Worm (Caenorhabditis elegans) whole organism, L4 larva: ENCODE data around the gene T06C10.3.
A peak's percentile ranks its signal among the peaks of the same experiment; 100 is the strongest.

ENCODE experiments used
- F26F4.8 ChIP-seq: fragments of 200-800 bp; sonication (Bioruptor generic); conservative IDR thresholded peaks from 2 replicates; pipeline ENCODE4 v1.3.6; 2022; ENCODE audit warnings: missing genetic modification characterization, missing compliant biosample characterization
- F44E2.7 ChIP-seq: fragments of 200-800 bp; sonication (Bioruptor generic); IDR thresholded peaks from 2 replicates; pipeline ENCODE4 v2.1.2; 2022; ENCODE audit warnings: missing genetic modification characterization, missing compliant biosample characterization
- R02D3.7 ChIP-seq: fragments of 150-350 bp; sonication (generic microtip); optimal IDR thresholded peaks from 3 replicates; lab custom pipeline; 2014; ENCODE audit warnings: missing biosample characterization, missing genetic modification characterization
- T20F7.1 ChIP-seq: fragments of 200-800 bp; sonication (Bioruptor generic); optimal IDR thresholded peaks from 2 replicates; lab custom pipeline; 2018; ENCODE audit warnings: mild to moderate bottlenecking, missing genetic modification characterization, missing compliant biosample characterization
- T26A8.4 ChIP-seq: fragments of 200-800 bp; sonication (Bioruptor generic); IDR thresholded peaks from 2 replicates; pipeline ENCODE4 v1.3.6; 2022; ENCODE audit warnings: missing genetic modification characterization, missing compliant biosample characterization
- aha-1 ChIP-seq: fragments of 150-350 bp; peaks from one replicate; lab custom pipeline; 2014; ENCODE audit warnings: missing biosample characterization, missing genetic modification characterization
- aly-2 ChIP-seq: sonication (generic microtip); optimal IDR thresholded peaks from 2 replicates; lab custom pipeline; 2018; ENCODE audit warnings: missing biosample characterization, missing genetic modification characterization
- attf-4 ChIP-seq: sonication (generic microtip); optimal IDR thresholded peaks from 3 replicates; lab custom pipeline; 2017; ENCODE audit warnings: missing biosample characterization, missing genetic modification characterization
- ceh-44 ChIP-seq: fragments of 200-800 bp; sonication (Bioruptor generic); IDR thresholded peaks from 2 replicates; pipeline ENCODE4 v1.3.6; 2022; ENCODE audit warnings: missing genetic modification reagents, missing genetic modification characterization, missing compliant biosample characterization
- ceh-62 ChIP-seq: sonication (generic microtip); optimal IDR thresholded peaks from 2 replicates; lab custom pipeline; 2017; ENCODE audit warnings: missing biosample characterization, missing genetic modification characterization
- ces-1 ChIP-seq: fragments of 150-350 bp; sonication (generic microtip); optimal IDR thresholded peaks from 4 replicates; lab custom pipeline; 2014; ENCODE audit warnings: missing biosample characterization, missing genetic modification reagents, missing genetic modification characterization
- daf-12 ChIP-seq: fragments of 150-350 bp; optimal IDR thresholded peaks from 2 replicates; lab custom pipeline; 2014; ENCODE audit warnings: missing biosample characterization, missing genetic modification reagents, missing genetic modification characterization
- daf-16 ChIP-seq, 3 experiments: sonication (generic microtip); optimal IDR thresholded peaks; 2 replicates each; lab custom pipeline; 2016 to 2017; ENCODE audit warnings: missing genetic modification characterization in 3 of 3, missing genetic modification reagents in 3 of 3, mild to moderate bottlenecking in 2 of 3, missing compliant biosample characterization in 2 of 3, missing biosample characterization in 1 of 3, moderate library complexity in 1 of 3
- daf-19 ChIP-seq: fragments of 200-800 bp; sonication (Bioruptor generic); conservative IDR thresholded peaks from 2 replicates; pipeline ENCODE4 v1.3.6; 2022; ENCODE audit warnings: missing genetic modification characterization, missing compliant biosample characterization
- dmd-6 ChIP-seq: fragments of 200-800 bp; sonication (Bioruptor generic); IDR thresholded peaks from 2 replicates; pipeline ENCODE4 v1.3.6; 2022; ENCODE audit warnings: missing genetic modification reagents, missing genetic modification characterization, missing compliant biosample characterization
- dmd-9 ChIP-seq: fragments of 200-800 bp; sonication (Bioruptor generic); IDR thresholded peaks from 2 replicates; pipeline ENCODE4 v1.3.6; 2022; ENCODE audit warnings: missing genetic modification reagents, missing genetic modification characterization, missing compliant biosample characterization
- duxl-1 ChIP-seq: sonication (generic microtip); optimal IDR thresholded peaks from 2 replicates; lab custom pipeline; 2016; ENCODE audit warnings: mild to moderate bottlenecking, missing genetic modification characterization, moderate library complexity, missing compliant biosample characterization; ENCODE audit not compliant: poor library complexity
- dve-1 ChIP-seq: sonication (generic microtip); optimal IDR thresholded peaks from 2 replicates; lab custom pipeline; 2017; ENCODE audit warnings: antibody characterized with exemption, mild to moderate bottlenecking, missing genetic modification characterization, missing compliant biosample characterization; ENCODE audit not compliant: insufficient read depth
- fkh-10 ChIP-seq: fragments of 150-350 bp; optimal IDR thresholded peaks from 2 replicates; lab custom pipeline; 2014; ENCODE audit warnings: missing biosample characterization, missing genetic modification reagents, missing genetic modification characterization
- fos-1 ChIP-seq: fragments of 150-350 bp; optimal IDR thresholded peaks from 2 replicates; lab custom pipeline; 2014; ENCODE audit warnings: missing biosample characterization, missing genetic modification characterization
- hif-1 ChIP-seq, 2 experiments: sonication (generic microtip); optimal IDR thresholded peaks; 2 replicates each; lab custom pipeline; 2016 to 2017; ENCODE audit warnings: missing compliant biosample characterization in 2 of 2, missing genetic modification characterization in 2 of 2, missing genetic modification reagents in 2 of 2, missing genotype in 2 of 2, mild to moderate bottlenecking in 1 of 2
- hlh-11 ChIP-seq: fragments of 200-800 bp; sonication (Bioruptor generic); optimal IDR thresholded peaks from 2 replicates; lab custom pipeline; 2018; ENCODE audit warnings: mild to moderate bottlenecking, missing genetic modification characterization, missing compliant biosample characterization
- hlh-30 ChIP-seq: sonication (generic microtip); optimal IDR thresholded peaks from 2 replicates; lab custom pipeline; 2017; ENCODE audit warnings: antibody characterized with exemption, mild to moderate bottlenecking, missing genetic modification characterization, missing compliant biosample characterization; ENCODE audit not compliant: insufficient read depth
- hmg-1.1 ChIP-seq: fragments of 200-800 bp; sonication (Bioruptor generic); IDR thresholded peaks from 2 replicates; pipeline ENCODE4 v1.3.6; 2022; ENCODE audit warnings: missing genetic modification reagents, missing genetic modification characterization, missing compliant biosample characterization
- jun-1 ChIP-seq: fragments of 150-350 bp; optimal IDR thresholded peaks from 2 replicates; lab custom pipeline; 2014; ENCODE audit warnings: missing biosample characterization, missing genetic modification reagents, missing genetic modification characterization
- lin-1 ChIP-seq: fragments of 200-800 bp; sonication (Bioruptor generic); IDR thresholded peaks from 2 replicates; pipeline ENCODE4 v1.3.6; 2022; ENCODE audit warnings: missing genetic modification reagents, missing genetic modification characterization, missing compliant biosample characterization
- lsy-2 ChIP-seq, 2 experiments: fragments of 150-350 bp in 1 of 2; sonication (generic microtip) in 1 of 2; optimal IDR thresholded peaks; 2 replicates each; lab custom pipeline; 2014 to 2017; ENCODE audit warnings: missing biosample characterization in 2 of 2, missing genetic modification characterization in 2 of 2
- mdl-1 ChIP-seq, 2 experiments: fragments of 150-350 bp in 1 of 2; sonication (generic microtip) in 1 of 2; optimal IDR thresholded peaks; 2 replicates each; lab custom pipeline; 2014 to 2017; ENCODE audit warnings: missing biosample characterization in 2 of 2, missing genetic modification characterization in 2 of 2
- mep-1 ChIP-seq: fragments of 150-350 bp; sonication (generic microtip); optimal IDR thresholded peaks from 3 replicates; lab custom pipeline; 2014; ENCODE audit warnings: missing biosample characterization, missing genetic modification characterization
- nhr-102 ChIP-seq: sonication (generic microtip); optimal IDR thresholded peaks from 2 replicates; lab custom pipeline; 2016; ENCODE audit warnings: mild to moderate bottlenecking, missing genetic modification characterization, moderate library complexity, missing compliant biosample characterization
- nhr-11 ChIP-seq: fragments of 150-350 bp; optimal IDR thresholded peaks from 2 replicates; lab custom pipeline; 2014; ENCODE audit warnings: missing biosample characterization, missing genetic modification characterization
- nhr-25 ChIP-seq: sonication (generic microtip); optimal IDR thresholded peaks from 2 replicates; lab custom pipeline; 2017; ENCODE audit warnings: missing genetic modification characterization, mild to moderate bottlenecking, missing compliant biosample characterization, antibody characterized with exemption, moderate library complexity, borderline replicate concordance; ENCODE audit not compliant: insufficient read depth
- nhr-28 ChIP-seq: fragments of 150-350 bp; optimal IDR thresholded peaks from 2 replicates; lab custom pipeline; 2014; ENCODE audit warnings: missing biosample characterization, missing genetic modification characterization
- nhr-41 ChIP-seq: fragments of 200-800 bp; sonication (Bioruptor generic); IDR thresholded peaks from 2 replicates; pipeline ENCODE4 v1.3.6; 2022; ENCODE audit warnings: missing genetic modification reagents, missing genetic modification characterization, missing compliant biosample characterization
- nhr-48 ChIP-seq: sonication (generic microtip); optimal IDR thresholded peaks from 2 replicates; lab custom pipeline; 2016; ENCODE audit warnings: mild to moderate bottlenecking, missing genetic modification characterization, missing compliant biosample characterization
- nhr-77 ChIP-seq: fragments of 150-350 bp; optimal IDR thresholded peaks from 2 replicates; lab custom pipeline; 2014; ENCODE audit warnings: missing biosample characterization, missing genetic modification characterization
- pha-4 ChIP-seq, 2 experiments: fragments of 150-350 bp in 1 of 2; fragments of 200-800 bp in 1 of 2; sonication (Bioruptor generic) in 1 of 2; IDR thresholded peaks in 1 of 2; optimal IDR thresholded peaks in 1 of 2; 2 replicates each; pipeline versions ENCODE4 v1.3.6 to Lab custom; 2014 to 2022; ENCODE audit warnings: missing genetic modification characterization in 2 of 2, missing genetic modification reagents in 2 of 2, missing biosample characterization in 1 of 2, missing compliant biosample characterization in 1 of 2
- php-3 ChIP-seq: fragments of 200-800 bp; sonication (Bioruptor generic); IDR thresholded peaks from 2 replicates; pipeline ENCODE4 v1.3.6; 2022; ENCODE audit warnings: missing genetic modification reagents, missing genetic modification characterization, missing compliant biosample characterization
- pqm-1 ChIP-seq: sonication (generic microtip); optimal IDR thresholded peaks from 2 replicates; lab custom pipeline; 2017; ENCODE audit warnings: missing biosample characterization, missing genetic modification characterization
- rbr-2 ChIP-seq: sonication (generic microtip); optimal IDR thresholded peaks from 2 replicates; lab custom pipeline; 2016; ENCODE audit warnings: missing genotype, missing genetic modification characterization, missing compliant biosample characterization
- skn-1 ChIP-seq: fragments of 150-350 bp; optimal IDR thresholded peaks from 2 replicates; lab custom pipeline; 2014; ENCODE audit warnings: missing biosample characterization, missing genetic modification characterization
- tag-97 ChIP-seq: fragments of 200-800 bp; sonication (Bioruptor generic); IDR thresholded peaks from 2 replicates; pipeline ENCODE4 v1.3.6; 2022; ENCODE audit warnings: missing genetic modification characterization, missing compliant biosample characterization
- unc-62 ChIP-seq, 3 experiments: fragments of 150-350 bp in 1 of 3; sonication (generic microtip); optimal IDR thresholded peaks in 2 of 3; peaks in 1 of 3; 1 replicate in 1 of 3; 2 replicates in 2 of 3; lab custom pipeline; 2014 to 2017; ENCODE audit warnings: missing biosample characterization in 3 of 3, missing genetic modification characterization in 3 of 3, missing genetic modification reagents in 3 of 3, missing genotype in 1 of 3
- zfp-3 ChIP-seq: fragments of 200-800 bp; sonication (Bioruptor generic); conservative IDR thresholded peaks from 2 replicates; pipeline ENCODE4 v1.3.6; 2022; ENCODE audit warnings: missing genetic modification reagents, missing genetic modification characterization, missing compliant biosample characterization

T06C10.3 gene

ce11 chrIV:7844333-7844973 is 26.1 kb upstream of the T06C10.3 start:
- TF ChIP-seq dve-1 (tag; lab: Kevin White, UChicago), result peak; percentile 89
- peak in 1 of 2 experiments; percentile 95 for TF ChIP-seq unc-62 (GFP tag; optimal IDR thresholded peaks at IDR 0.05 in 1 of 2; lab: Kevin White, UChicago)
- TF ChIP-seq unc-62 (tag; optimal IDR thresholded peaks at IDR 0.05; lab: Kevin White, UChicago), result no peak
- peak; percentile 56 for TF ChIP-seq nhr-77 (tag; lab: Kevin White, UChicago)
- peak; percentile 39 for TF ChIP-seq mep-1 (tag; lab: Kevin White, UChicago)
- TF ChIP-seq nhr-11 (tag; lab: Kevin White, UChicago), result no peak
- TF ChIP-seq hlh-30 (tag; lab: Kevin White, UChicago), result peak; percentile 77
- no peak for TF ChIP-seq hif-1 (tag; optimal IDR thresholded peaks at IDR 0.05; lab: Kevin White, UChicago)
- peak; percentile 10 for TF ChIP-seq T20F7.1 (GFP tag; lab: Kevin White, UChicago)
- peak; percentile 42; the same call in 1 of the 2 replicates for TF ChIP-seq T26A8.4
- peak; percentile 19 for TF ChIP-seq nhr-48
- TF ChIP-seq mdl-1 (tag; optimal IDR thresholded peaks at IDR 0.05; lab: Kevin White, UChicago), result peak in 1 of 2 experiments; percentile 38
- TF ChIP-seq nhr-102 (tag; lab: Kevin White, UChicago), result peak; percentile 57
- TF ChIP-seq daf-12 (tag; lab: Kevin White, UChicago), result no peak
- peak; percentile 69 for TF ChIP-seq pqm-1
- no peak for TF ChIP-seq nhr-25 (tag; lab: Kevin White, UChicago)
- TF ChIP-seq lin-1 (GFP tag; lab: Robert Waterston, UW), result 0 out of 2 replicates have a peak, but pooled peaks have one; percentile 44
- TF ChIP-seq duxl-1 (tag; lab: Kevin White, UChicago), result peak; percentile 17
- peak; percentile 85 for TF ChIP-seq hlh-11 (tag; lab: Kevin White, UChicago)
- TF ChIP-seq R02D3.7 (tag; lab: Kevin White, UChicago), result no peak
- 0 out of 2 replicates have a peak, but pooled peaks have one; percentile 15 for TF ChIP-seq nhr-41 (GFP tag; lab: Robert Waterston, UW)
- TF ChIP-seq lsy-2 (tag; optimal IDR thresholded peaks at IDR 0.05; lab: Kevin White, UChicago), result peak in 1 of 2 experiments; percentile 21
- peak; percentile 48; the same call in 1 of the 2 replicates for TF ChIP-seq php-3 (GFP tag; lab: Robert Waterston, UW)
- peak; percentile 87 for TF ChIP-seq dmd-6
- TF ChIP-seq nhr-28 (tag; lab: Kevin White, UChicago), result peak; percentile 71
- peak in 1 of 2 experiments; percentile 4 for TF ChIP-seq daf-16 (GFP tag; optimal IDR thresholded peaks at IDR 0.05; lab: Kevin White, UChicago)
- TF ChIP-seq daf-16 (tag; optimal IDR thresholded peaks at IDR 0.05; lab: Kevin White, UChicago), result peak; percentile 94
- TF ChIP-seq attf-4 (tag; lab: Kevin White, UChicago), result no peak
- no peak for TF ChIP-seq hmg-1.1 (GFP tag; lab: Robert Waterston, UW)

- TF ChIP-seq lin-1 (GFP tag; lab: Robert Waterston, UW), result 0 out of 2 replicates have a peak, but pooled peaks have one; percentile 37
- TF ChIP-seq F26F4.8 (GFP tag; lab: Robert Waterston, UW), result no peak
- peak; percentile 37 for TF ChIP-seq nhr-77 (tag; lab: Kevin White, UChicago)
- peak; percentile 29 to 74 for TF ChIP-seq lsy-2 (tag; optimal IDR thresholded peaks at IDR 0.05; lab: Kevin White, UChicago)
- 0 out of 2 replicates have a peak, but pooled peaks have one; percentile 11 for TF ChIP-seq F44E2.7 (GFP tag; lab: Robert Waterston, UW)
- TF ChIP-seq fos-1 (tag; lab: Kevin White, UChicago), result no peak
- no peak for TF ChIP-seq dmd-9 (GFP tag; lab: Robert Waterston, UW)
- TF ChIP-seq mdl-1 (tag; optimal IDR thresholded peaks at IDR 0.05; lab: Kevin White, UChicago), result peak; percentile 56 to 86
- TF ChIP-seq aly-2 (tag; lab: Kevin White, UChicago), result no peak
- TF ChIP-seq pha-4 (GFP tag; IDR thresholded peaks at IDR 0.05; lab: Robert Waterston, UW), result peak; percentile 22; the same call in 1 of the 2 replicates
- no peak for TF ChIP-seq pha-4 (tag; optimal IDR thresholded peaks at IDR 0.05; lab: Kevin White, UChicago)
- peak; percentile 79 for TF ChIP-seq hlh-30 (tag; lab: Kevin White, UChicago)
- no peak for TF ChIP-seq zfp-3 (GFP tag; lab: Robert Waterston, UW)
- no peak for TF ChIP-seq ceh-62 (tag; lab: Kevin White, UChicago)
- TF ChIP-seq fkh-10 (GFP tag; lab: Kevin White, UChicago), result peak; percentile 59
- peak; percentile 89 for TF ChIP-seq mep-1 (tag; lab: Kevin White, UChicago)
- no peak for TF ChIP-seq ces-1 (GFP tag; lab: Kevin White, UChicago)
- peak; percentile 73 for TF ChIP-seq nhr-25 (tag; lab: Kevin White, UChicago)
- TF ChIP-seq ceh-44 (GFP tag; lab: Robert Waterston, UW), result no peak; the same call in 1 of the 2 replicates
- TF ChIP-seq daf-19 (GFP tag; lab: Robert Waterston, UW), result no peak
- TF ChIP-seq tag-97 (GFP tag; lab: Robert Waterston, UW), result no peak
- TF ChIP-seq jun-1, result peak; percentile 11
- TF ChIP-seq aha-1 (tag; lab: Kevin White, UChicago), result peak; percentile 99
- TF ChIP-seq hmg-1.1 (GFP tag; lab: Robert Waterston, UW), result peak; percentile 88
- TF ChIP-seq nhr-28 (tag; lab: Kevin White, UChicago), result peak; percentile 58
- TF ChIP-seq skn-1 (tag; lab: Kevin White, UChicago), result no peak
- TF ChIP-seq rbr-2 (tag; lab: Kevin White, UChicago), result peak; percentile 91
Observed at ce11 chrIV:7845585-7845984, 25.0 kb upstream of the T06C10.3 start.
